Worm (Caenorhabditis elegans) whole organism, L1 larva: ENCODE results near the gene R13A5.15.

Experiments used
- C04F5.9 ChIP-seq: sonication (generic microtip); optimal IDR thresholded peaks from 2 replicates; lab custom pipeline; 2016; ENCODE audit warnings: missing genetic modification characterization, missing compliant biosample characterization
- C16A3.4 ChIP-seq: fragments of 150-350 bp; optimal IDR thresholded peaks from 2 replicates; lab custom pipeline; 2014; ENCODE audit warnings: missing biosample characterization, missing genetic modification characterization
- F16B12.6 ChIP-seq: fragments of 150-350 bp; optimal IDR thresholded peaks from 2 replicates; lab custom pipeline; 2014; ENCODE audit warnings: missing biosample characterization, missing genetic modification characterization
- alr-1 ChIP-seq: fragments of 200-800 bp; sonication (Bioruptor generic); optimal IDR thresholded peaks from 2 replicates; lab custom pipeline; 2018; ENCODE audit warnings: borderline replicate concordance, mild to moderate bottlenecking, missing genetic modification characterization, missing compliant biosample characterization
- aly-2 ChIP-seq: fragments of 150-350 bp; optimal IDR thresholded peaks from 2 replicates; lab custom pipeline; 2014; ENCODE audit warnings: missing biosample characterization, missing genetic modification characterization
- blmp-1 ChIP-seq: fragments of 150-350 bp; optimal IDR thresholded peaks from 2 replicates; lab custom pipeline; 2014; ENCODE audit warnings: missing biosample characterization, missing genetic modification characterization
- ceh-8 ChIP-seq: fragments of 200-800 bp; sonication (Bioruptor generic); optimal IDR thresholded peaks from 2 replicates; lab custom pipeline; 2018; ENCODE audit warnings: mild to moderate bottlenecking, missing genetic modification characterization, moderate library complexity, missing compliant biosample characterization
- ceh-88 ChIP-seq: fragments of 200-800 bp; sonication (Bioruptor generic); IDR thresholded peaks from 2 replicates; pipeline ENCODE4 v1.3.6; 2022; ENCODE audit warnings: missing genetic modification characterization, missing compliant biosample characterization
- ces-1 ChIP-seq: fragments of 150-350 bp; optimal IDR thresholded peaks from 2 replicates; lab custom pipeline; 2014; ENCODE audit warnings: missing biosample characterization, missing genetic modification reagents, missing genetic modification characterization
- dsc-1 ChIP-seq: sonication (generic microtip); optimal IDR thresholded peaks from 2 replicates; lab custom pipeline; 2016; ENCODE audit warnings: mild to moderate bottlenecking, missing genetic modification characterization, missing compliant biosample characterization
- efl-1 ChIP-seq, 4 experiments: fragments of 150-350 bp; optimal IDR thresholded peaks in 3 of 4; peaks in 1 of 4; 1 replicate in 1 of 4; 2 replicates in 3 of 4; lab custom pipeline; 2014; ENCODE audit warnings: missing biosample characterization in 2 of 4, missing genetic modification characterization in 2 of 4, missing genetic modification reagents in 2 of 4
- efl-3 ChIP-seq: fragments of 200-800 bp; sonication (Bioruptor generic); optimal IDR thresholded peaks from 2 replicates; lab custom pipeline; 2018; ENCODE audit warnings: mild to moderate bottlenecking, missing genetic modification characterization, missing compliant biosample characterization
- egl-27 ChIP-seq, 2 experiments: fragments of 150-350 bp in 1 of 2; sonication (generic microtip); optimal IDR thresholded peaks; 3 replicates each; lab custom pipeline; 2017 to 2018; ENCODE audit warnings: missing biosample characterization in 2 of 2, missing genetic modification characterization in 2 of 2, missing genetic modification reagents in 2 of 2
- elt-2 ChIP-seq: sonication (generic microtip); optimal IDR thresholded peaks from 2 replicates; lab custom pipeline; 2016; ENCODE audit warnings: missing genetic modification characterization, mild to moderate bottlenecking, inconsistent platforms, missing compliant biosample characterization, missing genetic modification reagents
- elt-3 ChIP-seq, 6 experiments: fragments of 150-350 bp in 1 of 6; sonication (generic microtip); optimal IDR thresholded peaks; 2 replicates each; lab custom pipeline; 2017 to 2018; ENCODE audit warnings: missing biosample characterization in 6 of 6, missing genetic modification characterization in 6 of 6, inconsistent platforms in 1 of 6
- fkh-4 ChIP-seq: sonication (generic microtip); optimal IDR thresholded peaks from 2 replicates; lab custom pipeline; 2016; ENCODE audit warnings: missing compliant biosample characterization, missing genetic modification characterization, borderline replicate concordance
- fos-1 ChIP-seq: fragments of 150-350 bp; optimal IDR thresholded peaks from 2 replicates; lab custom pipeline; 2014; ENCODE audit warnings: missing biosample characterization, missing genetic modification characterization
- grh-1 ChIP-seq: fragments of 200-800 bp; sonication (Bioruptor generic); IDR thresholded peaks from 2 replicates; pipeline ENCODE4 v1.3.6; 2022; ENCODE audit warnings: missing genetic modification reagents, missing genetic modification characterization, missing compliant biosample characterization
- hlh-4 ChIP-seq: sonication (generic microtip); optimal IDR thresholded peaks from 2 replicates; lab custom pipeline; 2016; ENCODE audit warnings: mild to moderate bottlenecking, missing genetic modification characterization, missing compliant biosample characterization
- jun-1 ChIP-seq: fragments of 150-350 bp; optimal IDR thresholded peaks from 2 replicates; lab custom pipeline; 2014; ENCODE audit warnings: missing biosample characterization, missing genetic modification reagents, missing genetic modification characterization
- lin-13 ChIP-seq: fragments of 150-350 bp; optimal IDR thresholded peaks from 2 replicates; lab custom pipeline; 2014; ENCODE audit warnings: missing biosample characterization, missing genetic modification reagents, missing genetic modification characterization
- lin-14 ChIP-seq: fragments of 200-800 bp; sonication (Bioruptor generic); optimal IDR thresholded peaks from 2 replicates; lab custom pipeline; 2018; ENCODE audit warnings: mild to moderate bottlenecking, missing genetic modification characterization, moderate library complexity, missing compliant biosample characterization
- lsy-2 ChIP-seq, 2 experiments: fragments of 150-350 bp; optimal IDR thresholded peaks; 2 replicates each; lab custom pipeline; 2014; ENCODE audit warnings: missing biosample characterization in 2 of 2, missing genetic modification characterization in 2 of 2
- mab-9 ChIP-seq: fragments of 200-800 bp; sonication (Bioruptor generic); IDR thresholded peaks from 2 replicates; pipeline ENCODE4 v1.3.6; 2022; ENCODE audit warnings: missing genetic modification reagents, missing genetic modification characterization, missing compliant biosample characterization
- mdl-1 ChIP-seq, 2 experiments: fragments of 150-350 bp; optimal IDR thresholded peaks; 2 replicates each; lab custom pipeline; 2014 to 2017; ENCODE audit warnings: missing biosample characterization in 2 of 2, missing genetic modification characterization in 2 of 2, inconsistent platforms in 1 of 2
- mep-1 ChIP-seq: fragments of 150-350 bp; optimal IDR thresholded peaks from 2 replicates; lab custom pipeline; 2014; ENCODE audit warnings: missing biosample characterization, missing genetic modification characterization
- nhr-12 ChIP-seq: sonication (generic microtip); optimal IDR thresholded peaks from 2 replicates; lab custom pipeline; 2017; ENCODE audit warnings: missing biosample characterization, missing genetic modification characterization
- nhr-20 ChIP-seq: sonication (generic microtip); optimal IDR thresholded peaks from 2 replicates; lab custom pipeline; 2016; ENCODE audit warnings: mild to moderate bottlenecking, missing genetic modification characterization, missing compliant biosample characterization
- nhr-71 ChIP-seq: sonication (generic microtip); optimal IDR thresholded peaks from 2 replicates; lab custom pipeline; 2016; ENCODE audit warnings: mild to moderate bottlenecking, missing genetic modification characterization, moderate library complexity, missing compliant biosample characterization
- nhr-85 ChIP-seq: sonication (generic microtip); peaks from one replicate; lab custom pipeline; 2016; ENCODE audit warnings: missing genetic modification characterization, inconsistent platforms, missing compliant biosample characterization
- pag-3 ChIP-seq: sonication (generic microtip); optimal IDR thresholded peaks from 2 replicates; lab custom pipeline; 2017; ENCODE audit warnings: missing genetic modification characterization, mild to moderate bottlenecking, missing compliant biosample characterization, antibody characterized with exemption, borderline replicate concordance; ENCODE audit not compliant: insufficient read depth
- pax-3 ChIP-seq: fragments of 200-800 bp; sonication (Bioruptor generic); optimal IDR thresholded peaks from 2 replicates; lab custom pipeline; 2018; ENCODE audit warnings: mild to moderate bottlenecking, missing genetic modification characterization, moderate library complexity, missing compliant biosample characterization
- pqm-1 ChIP-seq: sonication (generic microtip); optimal IDR thresholded peaks from 3 replicates; lab custom pipeline; 2017; ENCODE audit warnings: missing biosample characterization, missing genetic modification characterization
- rnt-1 ChIP-seq: sonication (generic microtip); optimal IDR thresholded peaks from 2 replicates; lab custom pipeline; 2016; ENCODE audit warnings: mild to moderate bottlenecking, missing genetic modification characterization, moderate library complexity, missing compliant biosample characterization
- snu-23 ChIP-seq: sonication (generic microtip); optimal IDR thresholded peaks from 2 replicates; lab custom pipeline; 2016; ENCODE audit warnings: missing genetic modification characterization, missing compliant biosample characterization
- sox-4 ChIP-seq: sonication (generic microtip); optimal IDR thresholded peaks from 2 replicates; lab custom pipeline; 2016; ENCODE audit warnings: missing genetic modification characterization, missing compliant biosample characterization
- sup-37 ChIP-seq: fragments of 200-800 bp; sonication (Bioruptor generic); optimal IDR thresholded peaks from 2 replicates; lab custom pipeline; 2018; ENCODE audit warnings: mild to moderate bottlenecking, missing genetic modification characterization, missing compliant biosample characterization
- swsn-7 ChIP-seq: sonication (generic microtip); optimal IDR thresholded peaks from 2 replicates; lab custom pipeline; 2016; ENCODE audit warnings: missing genetic modification characterization, missing compliant biosample characterization
- tbx-2 ChIP-seq: sonication (generic microtip); optimal IDR thresholded peaks from 2 replicates; lab custom pipeline; 2016; ENCODE audit warnings: missing genetic modification characterization, missing compliant biosample characterization
- tlp-1 ChIP-seq: fragments of 150-350 bp; optimal IDR thresholded peaks from 2 replicates; lab custom pipeline; 2014; ENCODE audit warnings: missing biosample characterization, missing genetic modification characterization
- unc-98 ChIP-seq: fragments of 200-800 bp; sonication (Bioruptor generic); IDR thresholded peaks from 2 replicates; pipeline ENCODE4 v1.3.6; 2022; ENCODE audit warnings: missing genetic modification characterization, missing compliant biosample characterization
- zag-1 ChIP-seq: fragments of 150-350 bp; optimal IDR thresholded peaks from 2 replicates; lab custom pipeline; 2014; ENCODE audit warnings: missing biosample characterization, missing genetic modification characterization
- zip-4 ChIP-seq: fragments of 200-800 bp; sonication (Bioruptor generic); optimal IDR thresholded peaks from 2 replicates; lab custom pipeline; 2018; ENCODE audit warnings: mild to moderate bottlenecking, missing genetic modification characterization, moderate library complexity, missing compliant biosample characterization

The R13A5.15 gene

ce11 chrIII:7553693-7554226 is 34.4 kb downstream of the R13A5.15 start:
- TF ChIP-seq lsy-2 (tag; optimal IDR thresholded peaks at IDR 0.05; lab: Kevin White, UChicago) (peak in 1 of 2 experiments; percentile 3), ceh-8 (no peak), F16B12.6 (tag; lab: Kevin White, UChicago) (no peak), pax-3 (tag; lab: Kevin White, UChicago) (no peak), ces-1 (no peak), blmp-1 (tag; lab: Kevin White, UChicago) (peak; percentile 6), nhr-71 (peak; percentile 18), lin-14 (GFP tag; lab: Kevin White, UChicago) (peak; percentile 4), nhr-85 (tag; lab: Kevin White, UChicago) (peak; percentile 55), mep-1 (tag; lab: Kevin White, UChicago) (peak; percentile 44), fos-1 (tag; lab: Kevin White, UChicago) (no peak), rnt-1 (tag; lab: Kevin White, UChicago) (peak; percentile 28)

- TF ChIP-seq dsc-1 (tag; lab: Kevin White, UChicago) (no peak), mab-9 (0 out of 2 replicates have a peak, but pooled peaks have one; percentile 31), jun-1 (tag; lab: Kevin White, UChicago) (no peak), C16A3.4 (tag; lab: Kevin White, UChicago) (no peak), lsy-2 (tag; optimal IDR thresholded peaks at IDR 0.05; lab: Kevin White, UChicago) (peak in 1 of 2 experiments; percentile 27), C04F5.9 (tag; lab: Kevin White, UChicago) (no peak), egl-27 (tag; optimal IDR thresholded peaks at IDR 0.05; lab: Kevin White, UChicago) (no peak), elt-3 (tag; optimal IDR thresholded peaks at IDR 0.05; lab: Kevin White, UChicago) (no peak), aly-2 (no peak), lin-14 (GFP tag; lab: Kevin White, UChicago) (peak; percentile 15), unc-98 (GFP tag; lab: Robert Waterston, UW) (no peak), nhr-20 (no peak), blmp-1 (tag; lab: Kevin White, UChicago) (peak; percentile 25), mep-1 (tag; lab: Kevin White, UChicago) (peak; percentile 31), sup-37 (GFP tag; lab: Kevin White, UChicago) (no peak), zip-4 (GFP tag; lab: Kevin White, UChicago) (no peak), pax-3 (tag; lab: Kevin White, UChicago) (no peak), lin-13 (no peak), zag-1 (no peak), sox-4 (tag; lab: Kevin White, UChicago) (no peak), pag-3 (tag; lab: Kevin White, UChicago) (no peak), alr-1 (no peak), nhr-71 (peak; percentile 7), swsn-7 (tag; lab: Kevin White, UChicago) (no peak), tlp-1 (tag; lab: Kevin White, UChicago) (no peak)
These were observed 35.3 kb downstream of the R13A5.15 start for ce11 chrIII:7552859-7553258.

ce11 chrIII:7550979-7551378 is 37.1 kb downstream of the R13A5.15 start:
- TF ChIP-seq hlh-4 = no peak
- no peak for TF ChIP-seq nhr-12
- TF ChIP-seq aly-2 = no peak
- TF ChIP-seq efl-1 (optimal IDR thresholded peaks at IDR 0.05; lab: Kevin White, UChicago) = no peak
- peak in 1 of 2 experiments; percentile 46 for TF ChIP-seq efl-1 (GFP tag; optimal IDR thresholded peaks at IDR 0.05 in 1 of 2; lab: Kevin White, UChicago)
- no peak for TF ChIP-seq efl-3
- peak in 1 of 2 experiments; percentile 65 for TF ChIP-seq lsy-2 (tag; optimal IDR thresholded peaks at IDR 0.05; lab: Kevin White, UChicago)
- TF ChIP-seq snu-23 (GFP tag; lab: Kevin White, UChicago) = no peak
- no peak for TF ChIP-seq grh-1 (GFP tag; lab: Robert Waterston, UW)
- peak; percentile 25 for TF ChIP-seq rnt-1 (tag; lab: Kevin White, UChicago)
- no peak for TF ChIP-seq ceh-88 (GFP tag; lab: Robert Waterston, UW)
- TF ChIP-seq pqm-1 (tag; lab: Kevin White, UChicago) = no peak
- no peak for TF ChIP-seq ceh-8
- TF ChIP-seq elt-2 (tag; lab: Kevin White, UChicago) = no peak
- peak; percentile 69 for TF ChIP-seq nhr-85 (tag; lab: Kevin White, UChicago)
- TF ChIP-seq C16A3.4 (tag; lab: Kevin White, UChicago) = no peak
- no peak for TF ChIP-seq tbx-2 (tag; lab: Kevin White, UChicago)
- no peak for TF ChIP-seq mdl-1 (tag; optimal IDR thresholded peaks at IDR 0.05; lab: Kevin White, UChicago)
- TF ChIP-seq fkh-4 (tag; lab: Kevin White, UChicago) = no peak
- peak; percentile 7 for TF ChIP-seq lin-14 (GFP tag; lab: Kevin White, UChicago)
